Fruit fly (Drosophila melanogaster) Kc167 (cell line): ENCODE data around the gene sau.

Source experiments
- Myc ChIP-seq: fragments of >200 bp; optimal IDR thresholded peaks from 2 replicates; lab custom pipeline; 2017; ENCODE audit warnings: missing external identifiers
- h ChIP-seq: fragments of >200 bp; optimal IDR thresholded peaks from 3 replicates; lab custom pipeline; 2018; ENCODE audit warnings: missing external identifiers
- insv ChIP-seq: fragments of >200 bp; optimal IDR thresholded peaks from 3 replicates; lab custom pipeline; 2018; ENCODE audit warnings: missing external identifiers
- psq ChIP-seq: fragments of >200 bp; optimal IDR thresholded peaks from 2 replicates; lab custom pipeline; 2017; ENCODE audit warnings: missing external identifiers

dm6 chr2L:2195328-2195727 is 30.8 kb upstream of the sau start:
- TF ChIP-seq psq (lab: Kevin White, UChicago): no peak
- TF ChIP-seq h (lab: Kevin White, UChicago): no peak
- no peak for TF ChIP-seq Myc
- no peak for TF ChIP-seq insv (lab: Kevin White, UChicago)
